Worm (Caenorhabditis elegans) whole organism, late embryonic: ENCODE data around the gene F56F11.4.

Source experiments
- C08G9.2 ChIP-seq: sonication (generic microtip); optimal IDR thresholded peaks from 2 replicates; lab custom pipeline; 2016; ENCODE audit warnings: mild to moderate bottlenecking, missing genetic modification characterization, moderate library complexity, missing compliant biosample characterization
- F13H6.1 ChIP-seq: sonication (generic microtip); optimal IDR thresholded peaks from 2 replicates; lab custom pipeline; 2016; ENCODE audit warnings: missing genetic modification characterization, missing compliant biosample characterization
- K02D7.2 ChIP-seq: sonication (generic microtip); optimal IDR thresholded peaks from 2 replicates; lab custom pipeline; 2017; ENCODE audit warnings: mild to moderate bottlenecking, missing genetic modification characterization, missing compliant biosample characterization
- K09A11.1 ChIP-seq: sonication (generic microtip); optimal IDR thresholded peaks from 2 replicates; lab custom pipeline; 2017; ENCODE audit warnings: antibody characterized with exemption, mild to moderate bottlenecking, missing genetic modification characterization, missing compliant biosample characterization; ENCODE audit not compliant: insufficient read depth
- Y22D7AL.16 ChIP-seq: sonication (generic microtip); optimal IDR thresholded peaks from 2 replicates; lab custom pipeline; 2016; ENCODE audit warnings: missing genetic modification characterization, missing compliant biosample characterization
- ahr-1 ChIP-seq: sonication (generic microtip); optimal IDR thresholded peaks from 2 replicates; lab custom pipeline; 2016; ENCODE audit warnings: missing genetic modification characterization, missing compliant biosample characterization
- ama-1 ChIP-seq: fragments of 150-350 bp; optimal IDR thresholded peaks from 2 replicates; lab custom pipeline; 2014
- ceh-22 ChIP-seq: sonication (generic microtip); optimal IDR thresholded peaks from 2 replicates; lab custom pipeline; 2017; ENCODE audit warnings: missing biosample characterization, missing genetic modification characterization
- ceh-24 ChIP-seq: sonication (generic microtip); optimal IDR thresholded peaks from 2 replicates; lab custom pipeline; 2016; ENCODE audit warnings: mild to moderate bottlenecking, missing genetic modification characterization, missing compliant biosample characterization
- ceh-30 ChIP-seq: fragments of 150-350 bp; optimal IDR thresholded peaks from 2 replicates; lab custom pipeline; 2014; ENCODE audit warnings: missing biosample characterization, missing genetic modification characterization
- ceh-31 ChIP-seq: sonication (generic microtip); optimal IDR thresholded peaks from 2 replicates; lab custom pipeline; 2016; ENCODE audit warnings: missing genetic modification characterization, missing compliant biosample characterization
- ceh-45 ChIP-seq: fragments of 200-800 bp; sonication (Bioruptor generic); IDR thresholded peaks from 2 replicates; pipeline ENCODE4 v1.3.6; 2022; ENCODE audit warnings: missing genetic modification reagents, missing genetic modification characterization, missing compliant biosample characterization
- ceh-48 ChIP-seq: sonication (generic microtip); optimal IDR thresholded peaks from 2 replicates; lab custom pipeline; 2016; ENCODE audit warnings: missing genetic modification characterization, inconsistent platforms, missing compliant biosample characterization
- ceh-6 ChIP-seq: fragments of 200-800 bp; sonication (Bioruptor generic); optimal IDR thresholded peaks from 2 replicates; lab custom pipeline; 2018; ENCODE audit warnings: mild to moderate bottlenecking, missing genetic modification characterization, missing compliant biosample characterization
- ceh-9 ChIP-seq: sonication (generic microtip); optimal IDR thresholded peaks from 2 replicates; lab custom pipeline; 2016; ENCODE audit warnings: mild to moderate bottlenecking, missing genetic modification characterization, inconsistent platforms, missing compliant biosample characterization
- dmd-4 ChIP-seq: sonication (generic microtip); optimal IDR thresholded peaks from 2 replicates; lab custom pipeline; 2016; ENCODE audit warnings: borderline replicate concordance, missing genetic modification characterization, missing compliant biosample characterization
- elt-2 ChIP-seq: sonication (generic microtip); optimal IDR thresholded peaks from 2 replicates; lab custom pipeline; 2016; ENCODE audit warnings: missing genetic modification reagents, missing genetic modification characterization, missing compliant biosample characterization
- elt-4 ChIP-seq: sonication (generic microtip); optimal IDR thresholded peaks from 2 replicates; lab custom pipeline; 2016; ENCODE audit warnings: missing genetic modification characterization, missing compliant biosample characterization
- ets-4 ChIP-seq: sonication (generic microtip); optimal IDR thresholded peaks from 2 replicates; lab custom pipeline; 2016; ENCODE audit warnings: missing genetic modification characterization, missing compliant biosample characterization
- eyg-1 ChIP-seq: sonication (generic microtip); optimal IDR thresholded peaks from 2 replicates; lab custom pipeline; 2016; ENCODE audit warnings: missing genotype, missing genetic modification characterization, missing compliant biosample characterization
- fax-1 ChIP-seq: sonication (generic microtip); optimal IDR thresholded peaks from 2 replicates; lab custom pipeline; 2016; ENCODE audit warnings: missing genotype, missing genetic modification characterization, missing compliant biosample characterization
- hlh-30 ChIP-seq: sonication (generic microtip); optimal IDR thresholded peaks from 2 replicates; lab custom pipeline; 2017; ENCODE audit warnings: antibody characterized with exemption, missing genetic modification characterization, missing compliant biosample characterization; ENCODE audit not compliant: insufficient read depth
- hlh-8 ChIP-seq: sonication (generic microtip); optimal IDR thresholded peaks from 2 replicates; lab custom pipeline; 2016; ENCODE audit warnings: missing genotype, missing genetic modification characterization, missing compliant biosample characterization
- lim-6 ChIP-seq: sonication (generic microtip); optimal IDR thresholded peaks from 2 replicates; lab custom pipeline; 2016; ENCODE audit warnings: missing genetic modification characterization, missing compliant biosample characterization
- nfya-1 ChIP-seq: sonication (generic microtip); optimal IDR thresholded peaks from 2 replicates; lab custom pipeline; 2017; ENCODE audit warnings: missing genetic modification characterization, mild to moderate bottlenecking, missing compliant biosample characterization, antibody characterized with exemption, moderate library complexity
- nhr-11 ChIP-seq: fragments of 150-350 bp; optimal IDR thresholded peaks from 2 replicates; lab custom pipeline; 2014; ENCODE audit warnings: missing biosample characterization, missing genetic modification characterization
- odd-2 ChIP-seq: sonication (generic microtip); optimal IDR thresholded peaks from 2 replicates; lab custom pipeline; 2017; ENCODE audit warnings: antibody characterized with exemption, mild to moderate bottlenecking, missing genetic modification characterization, missing compliant biosample characterization
- pax-1 ChIP-seq: fragments of 150-350 bp; optimal IDR thresholded peaks from 2 replicates; lab custom pipeline; 2014; ENCODE audit warnings: missing biosample characterization, missing genetic modification characterization
- pqm-1 ChIP-seq: sonication (generic microtip); optimal IDR thresholded peaks from 2 replicates; lab custom pipeline; 2016; ENCODE audit warnings: missing genetic modification characterization, missing compliant biosample characterization
- ref-2 ChIP-seq: sonication (generic microtip); optimal IDR thresholded peaks from 2 replicates; lab custom pipeline; 2016; ENCODE audit warnings: missing genetic modification characterization, missing compliant biosample characterization
- rnt-1 ChIP-seq: sonication (generic microtip); optimal IDR thresholded peaks from 2 replicates; lab custom pipeline; 2016; ENCODE audit warnings: missing genetic modification characterization, missing compliant biosample characterization
- sox-2 ChIP-seq: fragments of 200-800 bp; sonication (Bioruptor generic); IDR thresholded peaks from 2 replicates; pipeline ENCODE4 v1.3.6; 2022; ENCODE audit warnings: missing genetic modification reagents, missing genetic modification characterization, missing compliant biosample characterization
- syd-9 ChIP-seq: sonication (generic microtip); optimal IDR thresholded peaks from 2 replicates; lab custom pipeline; 2016; ENCODE audit warnings: mild to moderate bottlenecking, missing genetic modification characterization, moderate library complexity, missing compliant biosample characterization
- tbx-2 ChIP-seq: sonication (generic microtip); optimal IDR thresholded peaks from 2 replicates; lab custom pipeline; 2016; ENCODE audit warnings: missing genetic modification characterization, missing compliant biosample characterization
- tbx-7 ChIP-seq: sonication (generic microtip); optimal IDR thresholded peaks from 2 replicates; lab custom pipeline; 2016; ENCODE audit warnings: missing genotype, missing genetic modification characterization, missing compliant biosample characterization
- unc-3 ChIP-seq, 2 experiments: fragments of 200-800 bp in 1 of 2; sonication (Bioruptor generic) in 1 of 2; sonication (generic microtip) in 1 of 2; conservative IDR thresholded peaks in 1 of 2; optimal IDR thresholded peaks in 1 of 2; 2 replicates each; pipeline versions ENCODE4 v1.3.6 to Lab custom; 2016 to 2022; ENCODE audit warnings: missing compliant biosample characterization in 2 of 2, missing genetic modification characterization in 2 of 2, missing genetic modification reagents in 1 of 2
- unc-42 ChIP-seq: sonication (generic microtip); optimal IDR thresholded peaks from 2 replicates; lab custom pipeline; 2016; ENCODE audit warnings: missing genotype, missing genetic modification characterization, missing compliant biosample characterization
- unc-55 ChIP-seq: sonication (generic microtip); optimal IDR thresholded peaks from 2 replicates; lab custom pipeline; 2017; ENCODE audit warnings: missing biosample characterization, missing genetic modification reagents, missing genetic modification characterization
- ztf-16 ChIP-seq: sonication (generic microtip); optimal IDR thresholded peaks from 2 replicates; lab custom pipeline; 2017; ENCODE audit warnings: missing genetic modification characterization, missing compliant biosample characterization

F56F11.4 gene

DNA sequence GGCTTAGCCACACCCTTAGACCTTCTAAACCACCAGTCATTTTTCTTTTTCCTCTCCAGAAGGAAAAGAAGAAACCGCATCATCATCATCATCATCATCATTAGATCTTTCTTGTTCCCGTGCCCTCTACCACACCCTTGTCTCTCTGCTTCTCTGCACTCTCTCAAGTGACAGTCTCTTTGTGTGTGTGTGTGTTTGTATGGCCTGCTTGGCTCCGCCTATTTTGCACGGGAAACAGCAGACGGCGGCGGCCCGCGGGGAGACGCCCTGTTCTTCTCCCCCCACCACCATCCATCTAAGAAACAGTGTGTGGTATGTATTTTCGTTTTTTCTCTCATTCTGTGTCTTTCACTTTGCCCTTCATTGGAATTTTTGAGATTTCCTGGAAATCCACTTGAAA lies 15.8 kb downstream of the F56F11.4 start:
- peak; percentile 60 for TF ChIP-seq rnt-1
- TF ChIP-seq nhr-11: no peak
- no peak for TF ChIP-seq hlh-8 (tag; lab: Kevin White, UChicago)
- TF ChIP-seq syd-9 (tag; lab: Kevin White, UChicago): no peak
- TF ChIP-seq F13H6.1: peak; percentile 34
- TF ChIP-seq ref-2 (tag; lab: Kevin White, UChicago): peak; percentile 69
- TF ChIP-seq hlh-30 (tag; lab: Kevin White, UChicago): peak; percentile 29
- peak; percentile 39 for TF ChIP-seq tbx-2 (tag; lab: Kevin White, UChicago)
- TF ChIP-seq unc-3 (GFP tag; conservative IDR thresholded peaks at IDR 0.05; lab: Robert Waterston, UW): no peak
- TF ChIP-seq unc-3 (tag; optimal IDR thresholded peaks at IDR 0.05; lab: Kevin White, UChicago): no peak
- no peak for TF ChIP-seq elt-4 (tag; lab: Kevin White, UChicago)
- peak; percentile 28 for TF ChIP-seq ceh-31 (tag; lab: Kevin White, UChicago)
- TF ChIP-seq ceh-48 (tag; lab: Kevin White, UChicago): no peak
- TF ChIP-seq ceh-6: no peak
- TF ChIP-seq K09A11.1 (tag; lab: Kevin White, UChicago): no peak
- TF ChIP-seq nfya-1 (tag; lab: Kevin White, UChicago): peak; percentile 41

DNA sequence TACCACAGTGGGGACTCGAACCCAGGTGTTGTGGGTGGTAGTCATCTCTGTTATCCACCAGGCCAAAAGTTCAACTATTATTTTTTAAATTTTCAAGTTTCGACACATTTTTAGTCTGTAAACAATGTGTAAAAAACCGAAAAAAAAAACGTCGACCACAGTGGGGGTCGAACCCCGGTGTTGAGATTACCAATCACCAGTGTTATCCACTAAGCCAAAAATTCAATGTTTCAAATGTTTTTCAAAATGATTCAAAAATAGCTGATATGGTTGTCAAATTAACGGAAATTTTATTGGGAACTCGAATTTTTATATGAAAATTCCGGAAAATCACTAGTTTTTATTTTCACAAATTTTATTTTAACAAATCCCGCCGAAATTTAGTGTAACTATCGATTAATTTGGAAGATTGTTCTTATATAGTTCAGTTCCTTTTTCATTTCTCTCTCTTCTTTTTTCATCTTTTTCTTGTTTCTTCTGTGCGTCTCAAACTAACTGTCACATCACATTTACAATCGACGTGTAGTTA lies 17.2 kb downstream of the F56F11.4 start:
- TF ChIP-seq ceh-24 (no peak), odd-2 (tag; lab: Kevin White, UChicago) (no peak)

ce11 chrIII:2874144-2874868 lies 18.3 kb downstream of the F56F11.4 start, which contains the start of gene klf-1:
klf-1 (plus strand) TSS chrIII:2874818.
- TF ChIP-seq fax-1 (tag; lab: Kevin White, UChicago): no peak
- TF ChIP-seq unc-3 (GFP tag; conservative IDR thresholded peaks at IDR 0.05; lab: Robert Waterston, UW): no peak
- TF ChIP-seq unc-3 (tag; optimal IDR thresholded peaks at IDR 0.05; lab: Kevin White, UChicago): no peak
- no peak for TF ChIP-seq eyg-1
- TF ChIP-seq ceh-45 (GFP tag; lab: Robert Waterston, UW): no peak
- no peak for TF ChIP-seq pqm-1 (tag; lab: Kevin White, UChicago)
- no peak for TF ChIP-seq pax-1 (tag; lab: Kevin White, UChicago)
- TF ChIP-seq sox-2 (GFP tag; lab: Robert Waterston, UW): no peak

DNA sequence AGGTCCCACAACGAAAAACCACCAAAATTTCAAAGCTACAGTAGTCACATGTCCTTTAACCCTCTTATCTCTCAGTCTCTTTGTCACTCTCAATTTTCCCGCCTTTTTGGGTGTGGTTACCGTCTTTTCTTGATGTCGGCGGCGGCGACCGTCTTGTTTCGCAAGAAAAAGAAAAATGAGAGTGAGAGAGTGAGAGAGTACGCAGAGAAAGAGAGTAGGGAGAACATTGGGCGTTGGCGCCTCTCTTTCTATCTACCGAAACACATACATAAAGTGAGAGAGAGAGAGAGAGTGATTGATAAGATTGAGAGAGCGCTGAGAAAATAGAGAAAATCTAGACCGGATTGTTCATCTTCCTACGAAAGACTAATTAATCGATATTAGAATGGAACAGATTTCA lies 19.9 kb downstream of the F56F11.4 start:
- TF ChIP-seq elt-2 (peak; percentile 24), ztf-16 (tag; lab: Kevin White, UChicago) (no peak), pqm-1 (tag; lab: Kevin White, UChicago) (peak; percentile 52), ahr-1 (tag; lab: Kevin White, UChicago) (no peak)

DNA sequence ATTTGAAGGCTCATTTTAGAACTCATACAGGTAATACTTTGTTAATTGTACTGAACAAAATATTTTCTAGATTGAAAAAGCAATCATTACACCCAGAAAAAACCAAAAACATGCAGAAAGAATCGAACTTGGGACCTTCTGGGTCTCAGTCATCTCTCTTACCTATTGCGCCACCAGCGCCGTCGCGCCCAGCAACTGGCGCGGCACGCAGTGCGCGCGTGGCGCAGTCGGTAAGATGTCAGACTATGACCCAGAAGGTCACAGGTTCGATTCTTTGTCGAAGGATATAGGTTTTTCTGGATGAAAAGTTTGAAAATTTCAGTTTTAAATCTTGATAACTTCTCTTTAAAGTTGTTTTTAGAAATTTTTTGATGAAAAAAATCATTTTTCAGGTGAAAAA lies 23.7 kb downstream of the F56F11.4 start:
- TF ChIP-seq ztf-16 (tag; lab: Kevin White, UChicago): no peak
- no peak for TF ChIP-seq ceh-6
- no peak for TF ChIP-seq ama-1 (lab: Kevin White, UChicago)
- no peak for TF ChIP-seq dmd-4
- no peak for TF ChIP-seq tbx-7 (tag; lab: Kevin White, UChicago)

DNA sequence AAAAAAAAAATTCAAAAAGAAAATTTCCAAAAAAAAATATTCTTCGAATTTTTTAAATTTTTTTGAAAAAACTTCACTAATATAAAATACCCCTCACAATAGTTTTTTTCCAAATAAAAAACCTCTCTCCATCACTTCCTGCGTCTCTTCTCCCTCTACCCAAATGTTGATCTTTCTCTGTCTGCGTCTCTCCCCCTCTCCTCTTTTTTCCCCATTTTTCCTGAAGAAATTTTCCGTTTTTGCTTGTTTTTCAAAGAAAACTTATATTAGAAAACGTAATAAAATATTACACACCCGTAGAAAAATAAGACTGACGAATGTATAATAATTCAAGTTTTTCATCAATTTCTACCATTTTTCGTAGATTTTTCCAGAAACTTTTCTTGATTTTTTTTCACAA lies 25.1 kb downstream of the F56F11.4 start:
- TF ChIP-seq lim-6 (no peak), unc-42 (tag; lab: Kevin White, UChicago) (no peak), odd-2 (tag; lab: Kevin White, UChicago) (no peak), nhr-11 (no peak), nfya-1 (tag; lab: Kevin White, UChicago) (no peak), C08G9.2 (tag; lab: Kevin White, UChicago) (no peak), unc-55 (GFP tag; lab: Kevin White, UChicago) (no peak), tbx-2 (tag; lab: Kevin White, UChicago) (no peak), ceh-9 (tag; lab: Kevin White, UChicago) (no peak), Y22D7AL.16 (tag; lab: Kevin White, UChicago) (no peak), elt-2 (no peak), K02D7.2 (tag; lab: Kevin White, UChicago) (no peak), ceh-30 (tag; lab: Kevin White, UChicago) (no peak), ceh-22 (tag; lab: Kevin White, UChicago) (no peak), ets-4 (tag; lab: Kevin White, UChicago) (no peak), F13H6.1 (no peak)
- TF ChIP-seq, all 69 proteins: peak for 0
